Fruit fly (Drosophila melanogaster): ENCODE results near the gene CG9630.

DNA sequence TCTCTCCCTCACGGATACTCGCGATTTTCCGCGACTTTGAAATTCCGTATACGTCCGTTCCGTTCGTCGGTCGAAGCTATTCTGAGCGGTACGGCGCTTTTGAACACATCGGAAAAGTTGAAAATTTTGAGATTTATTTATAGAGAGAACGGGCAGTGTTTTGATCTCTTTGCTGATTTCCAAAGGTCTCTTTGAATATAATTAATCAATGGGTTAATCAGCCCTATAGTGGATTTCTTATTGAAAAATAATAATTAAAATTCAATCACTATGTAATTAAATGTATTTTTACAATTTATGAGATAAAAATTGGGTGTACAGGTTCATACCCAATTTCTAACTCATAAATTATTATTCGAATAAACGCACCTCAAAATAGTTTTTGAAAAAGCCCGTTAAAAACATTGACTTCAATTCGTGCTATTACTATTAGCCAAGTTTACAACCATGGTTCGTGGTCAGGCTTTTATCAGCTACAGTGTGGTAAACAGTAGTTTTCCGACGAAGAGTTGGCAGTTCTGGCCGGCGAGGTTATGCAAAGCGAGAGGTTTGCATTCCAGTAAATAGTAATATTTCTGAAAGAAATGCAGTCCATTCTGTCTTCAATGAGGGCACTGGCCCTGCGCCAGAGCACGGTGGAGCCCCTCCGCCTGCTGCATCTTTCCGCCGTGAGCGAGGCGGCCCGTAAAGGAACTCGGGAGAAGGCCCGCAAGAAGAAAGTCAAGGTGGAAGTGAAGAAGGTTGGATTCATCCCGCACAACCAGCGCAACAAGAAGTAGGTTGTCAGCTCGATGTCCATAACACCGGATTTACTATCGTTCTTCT is 31.4 kb upstream of the CG9630 start, which contains the start of the genes CG9626 and mRpL1:
- TF ChIP-seq EcR (GFP tag; optimal IDR thresholded peaks at IDR 0.05) (no peak), usp (GFP tag; optimal IDR thresholded peaks at IDR 0.05) (no peak)

Measured in whole organism.